Worm (Caenorhabditis elegans): ENCODE data around the gene W02H5.19.
"Not testable (repeated sequence)": the region's sequence is repeated elsewhere in the genome, so short reads cannot be mapped to it uniquely, and the experiment has no call there.

The W02H5.19 gene

DNA sequence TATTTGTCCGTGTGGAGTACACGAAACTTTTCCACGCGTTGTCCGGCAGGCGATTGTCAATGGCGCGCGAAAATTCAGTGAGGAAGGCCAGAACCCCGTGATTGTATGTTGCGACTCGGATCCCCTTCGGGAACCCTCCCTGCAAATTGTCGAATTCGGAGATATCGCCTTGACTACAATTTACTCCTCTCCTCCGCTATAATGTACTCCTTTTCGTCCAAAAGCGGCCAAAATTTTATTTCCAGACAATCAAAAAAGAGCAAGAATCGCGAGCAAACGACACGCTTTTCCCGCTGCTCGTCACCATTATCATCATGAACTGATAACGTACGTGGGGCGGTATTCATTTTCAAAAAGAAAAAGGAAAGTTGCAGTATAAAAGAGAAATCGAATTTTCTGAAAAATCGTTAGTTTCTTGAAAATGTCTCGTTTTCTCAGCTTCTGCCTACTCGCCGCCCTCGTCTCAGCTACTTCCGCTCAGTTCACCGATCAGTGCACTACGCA lies 46.5 kb upstream of the W02H5.19 start, which contains the start of gene irg-3:
Gene irg-3 (plus strand): TSS at position 419 of the 504 bp plus-strand sequence.
- no peak for TF ChIP-seq fkh-10 (GFP tag; optimal IDR thresholded peaks at IDR 0.05)
- no peak for TF ChIP-seq nhr-76 (tag; optimal IDR thresholded peaks at IDR 0.05)
- TF ChIP-seq daf-12 (tag; optimal IDR thresholded peaks at IDR 0.05) = no peak
- peak; percentile 58 for TF ChIP-seq elt-2 (tag; optimal IDR thresholded peaks at IDR 0.05)
- TF ChIP-seq zag-1 (tag; optimal IDR thresholded peaks at IDR 0.05) = no peak
- no peak for TF ChIP-seq fkh-2 (tag; optimal IDR thresholded peaks at IDR 0.05)
- no peak for TF ChIP-seq lsy-12 (tag; optimal IDR thresholded peaks at IDR 0.05)
- TF ChIP-seq nhr-28 (tag; optimal IDR thresholded peaks at IDR 0.05) = no peak

- TF ChIP-seq R02D3.7 (tag; optimal IDR thresholded peaks at IDR 0.05) (no peak), ztf-4 (tag; optimal IDR thresholded peaks at IDR 0.05) (no peak), pqm-1 (tag; optimal IDR thresholded peaks at IDR 0.05) (no peak)
Observed at ce11 chrV:2595720-2596119, 43.0 kb upstream of the W02H5.19 start.

DNA sequence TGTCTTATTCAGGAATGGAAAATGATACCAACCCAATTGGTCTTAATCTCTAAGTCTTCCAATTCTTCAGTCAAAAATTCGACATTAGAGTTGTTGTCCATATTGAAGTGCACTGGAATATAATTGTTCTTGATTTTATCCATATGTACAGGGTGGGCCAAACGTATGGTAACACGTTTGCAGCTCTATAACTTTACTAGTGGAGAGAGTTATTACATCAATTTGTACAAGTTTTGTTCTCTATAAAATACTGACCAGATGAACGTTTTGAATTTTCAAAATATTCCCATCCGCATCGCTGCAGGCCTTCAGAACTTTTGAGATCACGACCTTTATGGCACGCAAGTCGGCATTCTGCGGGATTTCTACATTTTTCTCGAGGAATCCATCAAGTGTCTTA lies 39.9 kb upstream of the W02H5.19 start, which contains the start of gene F53E10.5:
Gene F53E10.5 (minus strand): TSS at position 101 of the 400 bp plus-strand sequence.
- not testable (repeated sequence) for TF ChIP-seq jun-1, skn-1, nhr-11 (tag; optimal IDR thresholded peaks at IDR 0.05)

DNA sequence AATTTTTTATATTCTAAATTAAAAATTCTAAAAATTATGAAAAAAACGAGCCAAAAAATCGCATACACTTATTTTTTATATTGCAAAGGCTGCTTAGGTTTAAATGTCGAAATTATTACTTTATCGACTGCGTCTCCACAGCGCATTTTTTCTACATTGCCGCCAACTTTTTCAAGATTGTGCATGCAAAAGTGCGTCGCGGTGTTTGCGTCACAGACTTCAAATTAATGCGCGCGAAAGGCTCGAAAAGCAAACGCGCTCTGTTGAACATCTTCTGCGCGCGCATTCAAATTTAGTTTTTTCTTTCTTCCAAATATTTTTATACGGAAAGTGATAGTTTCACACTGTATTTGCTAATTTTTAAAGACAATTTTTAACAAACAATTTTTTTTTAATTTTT lies 38.1 kb upstream of the W02H5.19 start:
- TF ChIP-seq ama-1 (optimal IDR thresholded peaks at IDR 0.05) = no peak
- no peak for TF ChIP-seq elt-3 (tag; optimal IDR thresholded peaks at IDR 0.05)
- TF ChIP-seq unc-39 (tag; optimal IDR thresholded peaks at IDR 0.05) = no peak
- TF ChIP-seq pha-4 (tag; optimal IDR thresholded peaks at IDR 0.05) = peak; percentile 90
- peak; percentile 31 for TF ChIP-seq ceh-82 (tag; optimal IDR thresholded peaks at IDR 0.05)
- TF ChIP-seq egl-5 (tag; optimal IDR thresholded peaks at IDR 0.05) = no peak
- TF ChIP-seq nhr-77 (tag; optimal IDR thresholded peaks at IDR 0.05) = no peak
- TF ChIP-seq nhr-25 (tag; optimal IDR thresholded peaks at IDR 0.05) = no peak
- TF ChIP-seq nhr-12 (tag; optimal IDR thresholded peaks at IDR 0.05) = no peak
- peak; percentile 54 for TF ChIP-seq hmg-11 (tag; optimal IDR thresholded peaks at IDR 0.05)
- TF ChIP-seq elt-2 (tag; optimal IDR thresholded peaks at IDR 0.05) = peak; percentile 75
- TF ChIP-seq nhr-11 (tag; optimal IDR thresholded peaks at IDR 0.05) = peak; percentile 52
- TF ChIP-seq ceh-9 (tag; optimal IDR thresholded peaks at IDR 0.05) = no peak
- TF ChIP-seq nfya-1 (tag; optimal IDR thresholded peaks at IDR 0.05; ENCODE audit: insufficient read depth) = peak; percentile 72
- TF ChIP-seq ceh-16 (tag; optimal IDR thresholded peaks at IDR 0.05) = no peak
- TF ChIP-seq nhr-43 (tag; optimal IDR thresholded peaks at IDR 0.05; ENCODE audit: poor library complexity, severe bottlenecking) = peak; percentile 64
- no peak for TF ChIP-seq sea-2 (GFP tag; optimal IDR thresholded peaks at IDR 0.05)
- peak; percentile 63 for TF ChIP-seq ceh-28 (tag; optimal IDR thresholded peaks at IDR 0.05)
- TF ChIP-seq lsy-12 (tag; optimal IDR thresholded peaks at IDR 0.05) = peak; percentile 72
- TF ChIP-seq fkh-10 (GFP tag; optimal IDR thresholded peaks at IDR 0.05) = no peak
- no peak for TF ChIP-seq fos-1 (tag; optimal IDR thresholded peaks at IDR 0.05)
- TF ChIP-seq eor-1 (tag; optimal IDR thresholded peaks at IDR 0.05) = no peak
- no peak for TF ChIP-seq fkh-2 (tag; optimal IDR thresholded peaks at IDR 0.05)
- peak; percentile 32 for TF ChIP-seq skn-1 (tag; optimal IDR thresholded peaks at IDR 0.05)
- peak; percentile 74 for TF ChIP-seq lin-15B (tag; optimal IDR thresholded peaks at IDR 0.05)
- TF ChIP-seq R02D3.7 (tag; optimal IDR thresholded peaks at IDR 0.05) = peak; percentile 66
- peak; percentile 73 for TF ChIP-seq nhr-23 (tag; optimal IDR thresholded peaks at IDR 0.05)
- peak; percentile 69 for TF ChIP-seq tbx-2 (tag; optimal IDR thresholded peaks at IDR 0.05)
- no peak for TF ChIP-seq mdl-1 (tag; optimal IDR thresholded peaks at IDR 0.05)
- TF ChIP-seq nhr-67 (tag; optimal IDR thresholded peaks at IDR 0.05) = no peak
- TF ChIP-seq snpc-4 (tag; optimal IDR thresholded peaks at IDR 0.05) = peak; percentile 32
- no peak for TF ChIP-seq mml-1 (tag; optimal IDR thresholded peaks at IDR 0.05)
- peak; percentile 38 for TF ChIP-seq jun-1 (tag; optimal IDR thresholded peaks at IDR 0.05)
- no peak for TF ChIP-seq lin-39 (tag; optimal IDR thresholded peaks at IDR 0.05)
- no peak for TF ChIP-seq zag-1 (tag; optimal IDR thresholded peaks at IDR 0.05)
- no peak for TF ChIP-seq aly-2 (tag; optimal IDR thresholded peaks at IDR 0.05)
